Worm (Caenorhabditis elegans) whole organism, L4 larva: ENCODE data around the gene H18N23.2.
A peak's percentile ranks its signal among the peaks of the same experiment; 100 is the strongest.

ENCODE experiments used
- D1046.2 ChIP-seq: fragments of 200-800 bp; sonication (Bioruptor generic); IDR thresholded peaks from 2 replicates; pipeline ENCODE4 v1.3.6; 2022; ENCODE audit warnings: missing genetic modification characterization, missing compliant biosample characterization
- T26A8.4 ChIP-seq: fragments of 200-800 bp; sonication (Bioruptor generic); IDR thresholded peaks from 2 replicates; pipeline ENCODE4 v1.3.6; 2022; ENCODE audit warnings: missing genetic modification characterization, missing compliant biosample characterization
- Y48G9A.11 ChIP-seq: fragments of 200-800 bp; sonication (Bioruptor generic); IDR thresholded peaks from 2 replicates; pipeline ENCODE4 v1.3.6; 2022; ENCODE audit warnings: missing genetic modification reagents, missing genetic modification characterization, missing compliant biosample characterization
- Y5F2A.4 ChIP-seq: fragments of 200-800 bp; sonication (Bioruptor generic); optimal IDR thresholded peaks from 2 replicates; lab custom pipeline; 2018; ENCODE audit warnings: mild to moderate bottlenecking, missing genetic modification characterization, missing compliant biosample characterization
- Y75B8A.6 ChIP-seq: fragments of 200-800 bp; sonication (Bioruptor generic); IDR thresholded peaks from 2 replicates; pipeline ENCODE4 v1.3.6; 2022; ENCODE audit warnings: missing genetic modification reagents, missing genetic modification characterization, missing compliant biosample characterization
- ZK546.5 ChIP-seq, 2 experiments: sonication (generic microtip); optimal IDR thresholded peaks; 2 replicates each; lab custom pipeline; 2017; ENCODE audit warnings: missing biosample characterization in 2 of 2, missing genetic modification characterization in 2 of 2
- aha-1 ChIP-seq: fragments of 150-350 bp; peaks from one replicate; lab custom pipeline; 2014; ENCODE audit warnings: missing biosample characterization, missing genetic modification characterization
- arid-1 ChIP-seq: fragments of 200-800 bp; sonication (Bioruptor generic); conservative IDR thresholded peaks from 2 replicates; pipeline ENCODE4 v1.3.6; 2022; ENCODE audit warnings: missing genetic modification reagents, missing genetic modification characterization, missing compliant biosample characterization
- ceh-20 ChIP-seq: fragments of 200-800 bp; sonication (Bioruptor generic); IDR thresholded peaks from 2 replicates; pipeline ENCODE4 v1.3.6; 2022; ENCODE audit warnings: missing genetic modification reagents, missing genetic modification characterization, missing compliant biosample characterization
- ceh-32 ChIP-seq: sonication (generic microtip); optimal IDR thresholded peaks from 2 replicates; lab custom pipeline; 2016; ENCODE audit warnings: mild to moderate bottlenecking, missing genetic modification characterization, missing compliant biosample characterization; ENCODE audit not compliant: poor library complexity
- daf-16 ChIP-seq, 3 experiments: sonication (generic microtip); optimal IDR thresholded peaks; 2 replicates each; lab custom pipeline; 2016 to 2017; ENCODE audit warnings: missing genetic modification characterization in 3 of 3, missing genetic modification reagents in 3 of 3, mild to moderate bottlenecking in 2 of 3, missing compliant biosample characterization in 2 of 3, missing biosample characterization in 1 of 3, moderate library complexity in 1 of 3
- daf-8 ChIP-seq: fragments of 200-800 bp; sonication (Bioruptor generic); IDR thresholded peaks from 2 replicates; pipeline ENCODE4 v1.3.6; 2022; ENCODE audit warnings: missing genetic modification characterization, missing compliant biosample characterization
- dmd-6 ChIP-seq: fragments of 200-800 bp; sonication (Bioruptor generic); IDR thresholded peaks from 2 replicates; pipeline ENCODE4 v1.3.6; 2022; ENCODE audit warnings: missing genetic modification reagents, missing genetic modification characterization, missing compliant biosample characterization
- duxl-1 ChIP-seq: sonication (generic microtip); optimal IDR thresholded peaks from 2 replicates; lab custom pipeline; 2016; ENCODE audit warnings: mild to moderate bottlenecking, missing genetic modification characterization, moderate library complexity, missing compliant biosample characterization; ENCODE audit not compliant: poor library complexity
- dve-1 ChIP-seq: sonication (generic microtip); optimal IDR thresholded peaks from 2 replicates; lab custom pipeline; 2017; ENCODE audit warnings: antibody characterized with exemption, mild to moderate bottlenecking, missing genetic modification characterization, missing compliant biosample characterization; ENCODE audit not compliant: insufficient read depth
- fkh-10 ChIP-seq: fragments of 150-350 bp; optimal IDR thresholded peaks from 2 replicates; lab custom pipeline; 2014; ENCODE audit warnings: missing biosample characterization, missing genetic modification reagents, missing genetic modification characterization
- hif-1 ChIP-seq, 2 experiments: sonication (generic microtip); optimal IDR thresholded peaks; 2 replicates each; lab custom pipeline; 2016 to 2017; ENCODE audit warnings: missing compliant biosample characterization in 2 of 2, missing genetic modification characterization in 2 of 2, missing genetic modification reagents in 2 of 2, missing genotype in 2 of 2, mild to moderate bottlenecking in 1 of 2
- hlh-11 ChIP-seq: fragments of 200-800 bp; sonication (Bioruptor generic); optimal IDR thresholded peaks from 2 replicates; lab custom pipeline; 2018; ENCODE audit warnings: mild to moderate bottlenecking, missing genetic modification characterization, missing compliant biosample characterization
- hlh-30 ChIP-seq: sonication (generic microtip); optimal IDR thresholded peaks from 2 replicates; lab custom pipeline; 2017; ENCODE audit warnings: antibody characterized with exemption, mild to moderate bottlenecking, missing genetic modification characterization, missing compliant biosample characterization; ENCODE audit not compliant: insufficient read depth
- hmg-1.1 ChIP-seq: fragments of 200-800 bp; sonication (Bioruptor generic); IDR thresholded peaks from 2 replicates; pipeline ENCODE4 v1.3.6; 2022; ENCODE audit warnings: missing genetic modification reagents, missing genetic modification characterization, missing compliant biosample characterization
- lim-7 ChIP-seq: fragments of 200-800 bp; sonication (Bioruptor generic); IDR thresholded peaks from 2 replicates; pipeline ENCODE4 v1.3.6; 2022; ENCODE audit warnings: missing genetic modification characterization, missing compliant biosample characterization
- lin-1 ChIP-seq: fragments of 200-800 bp; sonication (Bioruptor generic); IDR thresholded peaks from 2 replicates; pipeline ENCODE4 v1.3.6; 2022; ENCODE audit warnings: missing genetic modification reagents, missing genetic modification characterization, missing compliant biosample characterization
- lin-39 ChIP-seq: fragments of 150-350 bp; optimal IDR thresholded peaks from 2 replicates; lab custom pipeline; 2014; ENCODE audit warnings: missing biosample characterization, missing genetic modification reagents, missing genetic modification characterization
- lir-3 ChIP-seq: sonication (generic microtip); optimal IDR thresholded peaks from 2 replicates; lab custom pipeline; 2016; ENCODE audit warnings: mild to moderate bottlenecking, missing genetic modification characterization, missing compliant biosample characterization
- lsy-2 ChIP-seq, 2 experiments: fragments of 150-350 bp in 1 of 2; sonication (generic microtip) in 1 of 2; optimal IDR thresholded peaks; 2 replicates each; lab custom pipeline; 2014 to 2017; ENCODE audit warnings: missing biosample characterization in 2 of 2, missing genetic modification characterization in 2 of 2
- madf-9 ChIP-seq: fragments of 200-800 bp; sonication (Bioruptor generic); conservative IDR thresholded peaks from 2 replicates; pipeline ENCODE4 v1.3.6; 2022; ENCODE audit warnings: missing genetic modification reagents, missing genetic modification characterization, missing compliant biosample characterization
- mdl-1 ChIP-seq, 2 experiments: fragments of 150-350 bp in 1 of 2; sonication (generic microtip) in 1 of 2; optimal IDR thresholded peaks; 2 replicates each; lab custom pipeline; 2014 to 2017; ENCODE audit warnings: missing biosample characterization in 2 of 2, missing genetic modification characterization in 2 of 2
- mep-1 ChIP-seq: fragments of 150-350 bp; sonication (generic microtip); optimal IDR thresholded peaks from 3 replicates; lab custom pipeline; 2014; ENCODE audit warnings: missing biosample characterization, missing genetic modification characterization
- mes-2 ChIP-seq: sonication (generic microtip); optimal IDR thresholded peaks from 2 replicates; lab custom pipeline; 2016; ENCODE audit warnings: missing genotype, mild to moderate bottlenecking, missing genetic modification characterization, missing compliant biosample characterization; ENCODE audit not compliant: poor library complexity, severe bottlenecking
- mxl-3 ChIP-seq: fragments of 200-800 bp; sonication (Bioruptor generic); optimal IDR thresholded peaks from 2 replicates; lab custom pipeline; 2018; ENCODE audit warnings: mild to moderate bottlenecking, missing genetic modification characterization, missing compliant biosample characterization
- nhr-10 ChIP-seq: fragments of 150-350 bp; optimal IDR thresholded peaks from 2 replicates; lab custom pipeline; 2014; ENCODE audit warnings: missing biosample characterization, missing genetic modification characterization
- nhr-102 ChIP-seq: sonication (generic microtip); optimal IDR thresholded peaks from 2 replicates; lab custom pipeline; 2016; ENCODE audit warnings: mild to moderate bottlenecking, missing genetic modification characterization, moderate library complexity, missing compliant biosample characterization
- nhr-237 ChIP-seq: sonication (generic microtip); optimal IDR thresholded peaks from 2 replicates; lab custom pipeline; 2017; ENCODE audit warnings: missing biosample characterization, missing genetic modification characterization
- nhr-25 ChIP-seq: sonication (generic microtip); optimal IDR thresholded peaks from 2 replicates; lab custom pipeline; 2017; ENCODE audit warnings: missing genetic modification characterization, mild to moderate bottlenecking, missing compliant biosample characterization, antibody characterized with exemption, moderate library complexity, borderline replicate concordance; ENCODE audit not compliant: insufficient read depth
- nhr-28 ChIP-seq: fragments of 150-350 bp; optimal IDR thresholded peaks from 2 replicates; lab custom pipeline; 2014; ENCODE audit warnings: missing biosample characterization, missing genetic modification characterization
- nhr-41 ChIP-seq: fragments of 200-800 bp; sonication (Bioruptor generic); IDR thresholded peaks from 2 replicates; pipeline ENCODE4 v1.3.6; 2022; ENCODE audit warnings: missing genetic modification reagents, missing genetic modification characterization, missing compliant biosample characterization
- nhr-42 ChIP-seq: fragments of 200-800 bp; sonication (Bioruptor generic); IDR thresholded peaks from 2 replicates; pipeline ENCODE4 v1.3.6; 2022; ENCODE audit warnings: missing genetic modification characterization, missing compliant biosample characterization
- nhr-48 ChIP-seq: sonication (generic microtip); optimal IDR thresholded peaks from 2 replicates; lab custom pipeline; 2016; ENCODE audit warnings: mild to moderate bottlenecking, missing genetic modification characterization, missing compliant biosample characterization
- nhr-77 ChIP-seq: fragments of 150-350 bp; optimal IDR thresholded peaks from 2 replicates; lab custom pipeline; 2014; ENCODE audit warnings: missing biosample characterization, missing genetic modification characterization
- pha-4 ChIP-seq, 2 experiments: fragments of 150-350 bp in 1 of 2; fragments of 200-800 bp in 1 of 2; sonication (Bioruptor generic) in 1 of 2; IDR thresholded peaks in 1 of 2; optimal IDR thresholded peaks in 1 of 2; 2 replicates each; pipeline versions ENCODE4 v1.3.6 to Lab custom; 2014 to 2022; ENCODE audit warnings: missing genetic modification characterization in 2 of 2, missing genetic modification reagents in 2 of 2, missing biosample characterization in 1 of 2, missing compliant biosample characterization in 1 of 2
- php-3 ChIP-seq: fragments of 200-800 bp; sonication (Bioruptor generic); IDR thresholded peaks from 2 replicates; pipeline ENCODE4 v1.3.6; 2022; ENCODE audit warnings: missing genetic modification reagents, missing genetic modification characterization, missing compliant biosample characterization
- pqm-1 ChIP-seq: sonication (generic microtip); optimal IDR thresholded peaks from 2 replicates; lab custom pipeline; 2017; ENCODE audit warnings: missing biosample characterization, missing genetic modification characterization
- rbr-2 ChIP-seq: sonication (generic microtip); optimal IDR thresholded peaks from 2 replicates; lab custom pipeline; 2016; ENCODE audit warnings: missing genotype, missing genetic modification characterization, missing compliant biosample characterization
- spr-1 ChIP-seq: sonication (generic microtip); optimal IDR thresholded peaks from 2 replicates; lab custom pipeline; 2016; ENCODE audit warnings: mild to moderate bottlenecking, missing genetic modification characterization, missing compliant biosample characterization
- tag-97 ChIP-seq: fragments of 200-800 bp; sonication (Bioruptor generic); IDR thresholded peaks from 2 replicates; pipeline ENCODE4 v1.3.6; 2022; ENCODE audit warnings: missing genetic modification characterization, missing compliant biosample characterization

Gene H18N23.2

ce11 chrX:17631703-17632102 is 9.0 kb downstream of the H18N23.2 start:
- TF ChIP-seq lsy-2 (tag; optimal IDR thresholded peaks at IDR 0.05; lab: Kevin White, UChicago) (peak in 1 of 2 experiments; percentile 31), duxl-1 (tag; lab: Kevin White, UChicago) (no peak), mes-2 (tag; lab: Kevin White, UChicago) (peak; percentile 45), mep-1 (tag; lab: Kevin White, UChicago) (peak; percentile 29), hif-1 (tag; optimal IDR thresholded peaks at IDR 0.05; lab: Kevin White, UChicago) (peak in 1 of 2 experiments; percentile 73), hlh-11 (tag; lab: Kevin White, UChicago) (peak; percentile 47), daf-16 (GFP tag; optimal IDR thresholded peaks at IDR 0.05; lab: Kevin White, UChicago) (peak in 1 of 2 experiments; percentile 15), daf-16 (tag; optimal IDR thresholded peaks at IDR 0.05; lab: Kevin White, UChicago) (peak; percentile 28), spr-1 (no peak), hmg-1.1 (GFP tag; lab: Robert Waterston, UW) (peak; percentile 50; the same call in 1 of the 2 replicates), tag-97 (GFP tag; lab: Robert Waterston, UW) (no peak), nhr-28 (peak; percentile 13), pha-4 (GFP tag; IDR thresholded peaks at IDR 0.05; lab: Robert Waterston, UW) (no peak), pha-4 (tag; optimal IDR thresholded peaks at IDR 0.05; lab: Kevin White, UChicago) (peak; percentile 3), lim-7 (GFP tag; lab: Robert Waterston, UW) (no peak), mdl-1 (tag; optimal IDR thresholded peaks at IDR 0.05; lab: Kevin White, UChicago) (peak in 1 of 2 experiments; percentile 61), ceh-20 (GFP tag; lab: Robert Waterston, UW) (0 out of 2 replicates have a peak, but pooled peaks have one; percentile 10), nhr-77 (tag; lab: Kevin White, UChicago) (peak; percentile 37), dve-1 (tag; lab: Kevin White, UChicago) (peak; percentile 45), dmd-6 (GFP tag; lab: Robert Waterston, UW) (peak; percentile 25; the same call in 1 of the 2 replicates), hlh-30 (tag; lab: Kevin White, UChicago) (peak; percentile 81), aha-1 (tag; lab: Kevin White, UChicago) (peak; percentile 87)

- peak in 1 of 2 experiments; percentile 50 for TF ChIP-seq daf-16 (GFP tag; optimal IDR thresholded peaks at IDR 0.05; lab: Kevin White, UChicago)
- TF ChIP-seq daf-16 (tag; optimal IDR thresholded peaks at IDR 0.05; lab: Kevin White, UChicago) = peak; percentile 98
- TF ChIP-seq lin-39 (tag; lab: Kevin White, UChicago) = no peak
- peak; percentile 90 for TF ChIP-seq dmd-6 (GFP tag; lab: Robert Waterston, UW)
- no peak for TF ChIP-seq lir-3 (tag; lab: Kevin White, UChicago)
- TF ChIP-seq ceh-32 (tag; lab: Kevin White, UChicago) = no peak
- no peak for TF ChIP-seq Y48G9A.11 (GFP tag; lab: Robert Waterston, UW)
- TF ChIP-seq hlh-11 (tag; lab: Kevin White, UChicago) = peak; percentile 96
- TF ChIP-seq nhr-77 (tag; lab: Kevin White, UChicago) = peak; percentile 34
- no peak for TF ChIP-seq Y5F2A.4 (GFP tag; lab: Kevin White, UChicago)
- TF ChIP-seq nhr-237 (tag; lab: Kevin White, UChicago) = no peak
- TF ChIP-seq D1046.2 = no peak
- TF ChIP-seq nhr-48 = peak; percentile 89
- TF ChIP-seq nhr-41 (GFP tag; lab: Robert Waterston, UW) = peak; percentile 76; the same call in 1 of the 2 replicates
- TF ChIP-seq madf-9 (GFP tag; lab: Robert Waterston, UW) = peak; percentile 24; the same call in 1 of the 2 replicates
- TF ChIP-seq T26A8.4 = peak; percentile 55; the same call in 1 of the 2 replicates
- TF ChIP-seq lin-1 (GFP tag; lab: Robert Waterston, UW) = 0 out of 2 replicates have a peak, but pooled peaks have one; percentile 34
- no peak for TF ChIP-seq ZK546.5 (tag; optimal IDR thresholded peaks at IDR 0.05; lab: Kevin White, UChicago)
- peak; percentile 81 for TF ChIP-seq mxl-3 (GFP tag; lab: Kevin White, UChicago)
- TF ChIP-seq Y75B8A.6 (GFP tag; lab: Robert Waterston, UW) = peak; percentile 43; the same call in 1 of the 2 replicates
- TF ChIP-seq nhr-10 = no peak
- 0 out of 2 replicates have a peak, but pooled peaks have one; percentile 27 for TF ChIP-seq arid-1
- no peak for TF ChIP-seq fkh-10 (GFP tag; lab: Kevin White, UChicago)
- peak; percentile 30 for TF ChIP-seq pqm-1 (tag; lab: Kevin White, UChicago)
- TF ChIP-seq hlh-30 (tag; lab: Kevin White, UChicago) = peak; percentile 90
- peak in 1 of 2 experiments; percentile 36 for TF ChIP-seq lsy-2 (tag; optimal IDR thresholded peaks at IDR 0.05; lab: Kevin White, UChicago)
- no peak for TF ChIP-seq daf-8 (GFP tag; lab: Robert Waterston, UW)
- peak; percentile 75; the same call in 1 of the 2 replicates for TF ChIP-seq nhr-42 (GFP tag; lab: Robert Waterston, UW)
- no peak for TF ChIP-seq rbr-2 (tag; lab: Kevin White, UChicago)
- TF ChIP-seq nhr-25 (tag; lab: Kevin White, UChicago) = no peak
- no peak; the same call in 1 of the 2 replicates for TF ChIP-seq php-3 (GFP tag; lab: Robert Waterston, UW)
- peak; percentile 75 for TF ChIP-seq nhr-102 (tag; lab: Kevin White, UChicago)
These were observed 9.8 kb downstream of the H18N23.2 start for ce11 chrX:17630888-17631287.
